Fruit fly (Drosophila melanogaster): ENCODE results near the gene CG2021.

- no peak for TF ChIP-seq Dll (optimal IDR thresholded peaks at IDR 0.05)
- TF ChIP-seq pan (optimal IDR thresholded peaks at IDR 0.05): no peak
Observed at dm6 chr3L:1817405-1817804, 40.2 kb upstream of the CG2021 start.

All from whole organism.